Fruit fly (Drosophila melanogaster): ENCODE data around the gene Srp72.

Gene Srp72

dm6 chr3R:20558106-20558489 lies 30.4 kb upstream of the Srp72 start:
- peak; percentile 53 for TF ChIP-seq Doc3 (GFP tag; IDR thresholded peaks at IDR 0.05; ENCODE audit: partially characterized antibody)
- no peak for TF ChIP-seq ro (GFP tag; IDR thresholded peaks at IDR 0.05)
- TF ChIP-seq Ssrp (tag; optimal IDR thresholded peaks at IDR 0.05): peak; percentile 4
- TF ChIP-seq ind (GFP tag; optimal IDR thresholded peaks at IDR 0.05): no peak
- no peak for TF ChIP-seq stc (GFP tag; IDR thresholded peaks at IDR 0.05)
- TF ChIP-seq gro (GFP tag; optimal IDR thresholded peaks at IDR 0.05): no peak
- TF ChIP-seq CG11560 (tag; IDR thresholded peaks at IDR 0.05): no peak
- no peak for TF ChIP-seq E2f1 (GFP tag; IDR thresholded peaks at IDR 0.05)
- peak; percentile 29; the same call in 1 of the 2 replicates for TF ChIP-seq sob (GFP tag; IDR thresholded peaks at IDR 0.05)
- TF ChIP-seq vfl (GFP tag; optimal IDR thresholded peaks at IDR 0.05): no peak
- TF ChIP-seq twi (tag; optimal IDR thresholded peaks at IDR 0.05): no peak
- no peak for TF ChIP-seq CG15269 (tag; optimal IDR thresholded peaks at IDR 0.05)
- TF ChIP-seq jumu (GFP tag; optimal IDR thresholded peaks at IDR 0.05): no peak
- no peak for TF ChIP-seq CG2199 (GFP tag; IDR thresholded peaks at IDR 0.05)
- TF ChIP-seq CG4617 (GFP tag; optimal IDR thresholded peaks at IDR 0.05; ENCODE audit: borderline replicate concordance): peak; percentile 57
- TF ChIP-seq D (optimal IDR thresholded peaks at IDR 0.05): no peak
- no peak for TF ChIP-seq D (GFP tag; optimal IDR thresholded peaks at IDR 0.05)
- no peak for TF ChIP-seq CG8388 (GFP tag; optimal IDR thresholded peaks at IDR 0.05)
- TF ChIP-seq abd-A (tag; optimal IDR thresholded peaks at IDR 0.05): no peak
- TF ChIP-seq Ets65A (GFP tag): peak; percentile 94
- no peak for TF ChIP-seq CG9609 (GFP tag; optimal IDR thresholded peaks at IDR 0.05)
- no peak for TF ChIP-seq Atf3 (GFP tag; optimal IDR thresholded peaks at IDR 0.05)
- peak; percentile 17 for TF ChIP-seq pb (GFP tag; optimal IDR thresholded peaks at IDR 0.05)
- no peak for TF ChIP-seq tll (GFP tag; optimal IDR thresholded peaks at IDR 0.05)
- TF ChIP-seq seq (GFP tag; IDR thresholded peaks at IDR 0.05): no peak
- TF ChIP-seq slbo (GFP tag; IDR thresholded peaks at IDR 0.05): peak; percentile 72
- peak in 1 of 2 experiments; percentile 1 for TF ChIP-seq chif (GFP tag; optimal IDR thresholded peaks at IDR 0.05)
- TF ChIP-seq CG30020 (tag; optimal IDR thresholded peaks at IDR 0.05): no peak
- TF ChIP-seq ci (GFP tag; IDR thresholded peaks at IDR 0.05): peak; percentile 59
- TF ChIP-seq org-1 (GFP tag; optimal IDR thresholded peaks at IDR 0.05): no peak
- TF ChIP-seq zen2 (GFP tag; IDR thresholded peaks at IDR 0.05; ENCODE audit: partially characterized antibody): no peak; the same call in 2 of the 3 replicates
- TF ChIP-seq ash1 (GFP tag; optimal IDR thresholded peaks at IDR 0.05): no peak
- TF ChIP-seq CG3163 (GFP tag; optimal IDR thresholded peaks at IDR 0.05): no peak
- TF ChIP-seq pfk (GFP tag; optimal IDR thresholded peaks at IDR 0.05): no peak
- 0 out of 2 replicates have a peak, but pooled peaks have one; percentile 22 for TF ChIP-seq CG5953 (GFP tag; IDR thresholded peaks at IDR 0.05)
- TF ChIP-seq zfh2 (GFP tag; optimal IDR thresholded peaks at IDR 0.05): peak; percentile 7
- TF ChIP-seq Hr39 (optimal IDR thresholded peaks at IDR 0.05): no peak
- TF ChIP-seq CG14441 (GFP tag; IDR thresholded peaks at IDR 0.05): peak; percentile 24; the same call in 1 of the 2 replicates
- TF ChIP-seq Kr (GFP tag; optimal IDR thresholded peaks at IDR 0.05): no peak
- no peak for TF ChIP-seq CG14667 (GFP tag; IDR thresholded peaks at IDR 0.05)
- no peak for TF ChIP-seq CG3995 (GFP tag; optimal IDR thresholded peaks at IDR 0.05)
- no peak for TF ChIP-seq cato (GFP tag; optimal IDR thresholded peaks at IDR 0.05; ENCODE audit: borderline replicate concordance)
- no peak for TF ChIP-seq CG14965 (GFP tag; optimal IDR thresholded peaks at IDR 0.05; ENCODE audit: borderline replicate concordance)
- no peak for TF ChIP-seq cwo (GFP tag; optimal IDR thresholded peaks at IDR 0.05)
- TF ChIP-seq tna (GFP tag; IDR thresholded peaks at IDR 0.05; ENCODE audit: partially characterized antibody): 0 out of 2 replicates have a peak, but pooled peaks have one; percentile 9
- no peak for TF ChIP-seq cas (GFP tag; IDR thresholded peaks at IDR 0.05)
- TF ChIP-seq CG7556 (GFP tag; optimal IDR thresholded peaks at IDR 0.05): peak; percentile 17
- TF ChIP-seq Dad (GFP tag; optimal IDR thresholded peaks at IDR 0.05): no peak
- peak; percentile 62; the same call in 2 of the 3 replicates for TF ChIP-seq CG11456 (GFP tag; IDR thresholded peaks at IDR 0.05)
- no peak for TF ChIP-seq CG4820 (GFP tag; optimal IDR thresholded peaks at IDR 0.05)
- TF ChIP-seq CG6175 (GFP tag; IDR thresholded peaks at IDR 0.05): no peak
- TF ChIP-seq Optix (GFP tag; IDR thresholded peaks at IDR 0.05): no peak
